Fruit fly (Drosophila melanogaster) whole organism, adult: ENCODE measurements around the gene CG18662.

ENCODE experiments used
- CG1620 ChIP-seq: fragments of 200-800 bp; sonication (Bioruptor generic); optimal IDR thresholded peaks from 2 replicates; lab custom pipeline; 2016; ENCODE audit warnings: missing biosample characterization, missing genetic modification characterization
- CG33017 ChIP-seq: fragments of 200-800 bp; sonication (Bioruptor generic); optimal IDR thresholded peaks from 2 replicates; lab custom pipeline; 2018; ENCODE audit warnings: missing biosample characterization, mild to moderate bottlenecking, missing genetic modification characterization, moderate library complexity
- CG5204 ChIP-seq: fragments of 200-800 bp; sonication (Bioruptor generic); optimal IDR thresholded peaks from 2 replicates; lab custom pipeline; 2016; ENCODE audit warnings: missing biosample characterization, missing genetic modification characterization
- Mnt ChIP-seq: fragments of 200-800 bp; sonication (Bioruptor generic); optimal IDR thresholded peaks from 2 replicates; lab custom pipeline; 2016; ENCODE audit warnings: missing biosample characterization, mild to moderate bottlenecking, missing genetic modification characterization
- bab1 ChIP-seq: fragments of 200-800 bp; sonication (Bioruptor generic); optimal IDR thresholded peaks from 3 replicates; lab custom pipeline; 2019; ENCODE audit warnings: missing biosample characterization, mild to moderate bottlenecking, missing genetic modification characterization, moderate library complexity
- pad ChIP-seq: fragments of 200-800 bp; sonication (Bioruptor generic); optimal IDR thresholded peaks from 3 replicates; lab custom pipeline; 2017; ENCODE audit warnings: missing biosample characterization, missing genetic modification characterization, mild to moderate bottlenecking, moderate library complexity, missing genetic modification reagents

DNA sequence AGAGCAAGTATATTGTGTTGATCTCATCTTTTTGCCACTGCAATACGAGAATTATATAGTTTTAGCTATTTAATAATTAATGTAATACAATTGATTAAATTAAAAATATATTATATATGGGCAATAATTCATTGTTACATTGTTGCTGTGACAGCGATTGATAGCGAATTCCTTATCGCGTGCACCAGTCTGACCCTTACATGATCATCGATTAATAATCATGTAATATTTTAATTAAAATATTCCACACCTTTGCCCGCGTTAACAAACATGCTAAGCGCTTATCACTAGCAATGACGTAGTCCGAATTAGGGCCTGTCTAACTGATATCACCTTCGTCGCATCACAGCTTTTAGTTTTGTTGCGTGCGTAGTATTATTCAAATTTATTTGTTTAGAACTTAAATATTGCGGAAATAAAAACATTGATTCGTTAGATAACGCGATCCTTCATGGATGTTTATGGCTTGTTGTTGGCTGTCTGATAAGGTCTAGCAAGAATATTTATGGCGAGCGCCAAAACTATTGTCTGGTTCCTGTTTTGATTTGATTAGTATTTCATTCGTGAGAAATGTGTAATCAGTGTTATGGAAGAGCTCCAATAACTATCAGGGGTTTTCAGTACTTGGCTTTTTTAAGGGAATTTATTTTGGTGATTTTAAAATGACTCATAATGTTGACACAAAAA lies 6.9 kb downstream of the CG18662 start:
- TF ChIP-seq Mnt (GFP tag; lab: Kevin White, UChicago) (no peak), CG1620 (no peak), CG5204 (no peak), pad (GFP tag; lab: Kevin White, UChicago) (no peak), CG33017 (tag; lab: Kevin White, UChicago) (no peak), bab1 (GFP tag; lab: Kevin White, UChicago) (no peak)
